Worm (Caenorhabditis elegans) whole organism, L4 larva: ENCODE measurements around the gene pak-2.
A peak's percentile ranks its signal among the peaks of the same experiment; 100 is the strongest.

Source experiments
- R02D3.7 ChIP-seq: fragments of 150-350 bp; sonication (generic microtip); optimal IDR thresholded peaks from 3 replicates; lab custom pipeline; 2014; ENCODE audit warnings: missing biosample characterization, missing genetic modification characterization
- Y48G9A.11 ChIP-seq: fragments of 200-800 bp; sonication (Bioruptor generic); IDR thresholded peaks from 2 replicates; pipeline ENCODE4 v1.3.6; 2022; ENCODE audit warnings: missing genetic modification reagents, missing genetic modification characterization, missing compliant biosample characterization
- Y75B8A.6 ChIP-seq: fragments of 200-800 bp; sonication (Bioruptor generic); IDR thresholded peaks from 2 replicates; pipeline ENCODE4 v1.3.6; 2022; ENCODE audit warnings: missing genetic modification reagents, missing genetic modification characterization, missing compliant biosample characterization
- aha-1 ChIP-seq: fragments of 150-350 bp; peaks from one replicate; lab custom pipeline; 2014; ENCODE audit warnings: missing biosample characterization, missing genetic modification characterization
- aly-2 ChIP-seq: sonication (generic microtip); optimal IDR thresholded peaks from 2 replicates; lab custom pipeline; 2018; ENCODE audit warnings: missing biosample characterization, missing genetic modification characterization
- arid-1 ChIP-seq: fragments of 200-800 bp; sonication (Bioruptor generic); conservative IDR thresholded peaks from 2 replicates; pipeline ENCODE4 v1.3.6; 2022; ENCODE audit warnings: missing genetic modification reagents, missing genetic modification characterization, missing compliant biosample characterization
- attf-4 ChIP-seq: sonication (generic microtip); optimal IDR thresholded peaks from 3 replicates; lab custom pipeline; 2017; ENCODE audit warnings: missing biosample characterization, missing genetic modification characterization
- ceh-28 ChIP-seq: fragments of 150-350 bp; optimal IDR thresholded peaks from 2 replicates; lab custom pipeline; 2014; ENCODE audit warnings: missing biosample characterization, missing genetic modification reagents, missing genetic modification characterization
- ceh-44 ChIP-seq: fragments of 200-800 bp; sonication (Bioruptor generic); IDR thresholded peaks from 2 replicates; pipeline ENCODE4 v1.3.6; 2022; ENCODE audit warnings: missing genetic modification reagents, missing genetic modification characterization, missing compliant biosample characterization
- ceh-62 ChIP-seq: sonication (generic microtip); optimal IDR thresholded peaks from 2 replicates; lab custom pipeline; 2017; ENCODE audit warnings: missing biosample characterization, missing genetic modification characterization
- ces-1 ChIP-seq: fragments of 150-350 bp; sonication (generic microtip); optimal IDR thresholded peaks from 4 replicates; lab custom pipeline; 2014; ENCODE audit warnings: missing biosample characterization, missing genetic modification reagents, missing genetic modification characterization
- cey-2 ChIP-seq: sonication (generic microtip); optimal IDR thresholded peaks from 3 replicates; lab custom pipeline; 2017; ENCODE audit warnings: missing genetic modification characterization, mild to moderate bottlenecking, missing compliant biosample characterization, antibody characterized with exemption, borderline replicate concordance; ENCODE audit not compliant: insufficient read depth
- ctbp-1 ChIP-seq: fragments of 200-800 bp; sonication (Bioruptor generic); IDR thresholded peaks from 2 replicates; pipeline ENCODE4 v1.3.6; 2022; ENCODE audit warnings: missing genetic modification reagents, missing genetic modification characterization, missing compliant biosample characterization
- daf-16 ChIP-seq, 3 experiments: sonication (generic microtip); optimal IDR thresholded peaks; 2 replicates each; lab custom pipeline; 2016 to 2017; ENCODE audit warnings: missing genetic modification characterization in 3 of 3, missing genetic modification reagents in 3 of 3, mild to moderate bottlenecking in 2 of 3, missing compliant biosample characterization in 2 of 3, missing biosample characterization in 1 of 3, moderate library complexity in 1 of 3
- dpl-1 ChIP-seq: fragments of 150-350 bp; optimal IDR thresholded peaks from 2 replicates; lab custom pipeline; 2014; ENCODE audit warnings: missing biosample characterization, missing genetic modification reagents, missing genetic modification characterization
- dve-1 ChIP-seq: sonication (generic microtip); optimal IDR thresholded peaks from 2 replicates; lab custom pipeline; 2017; ENCODE audit warnings: antibody characterized with exemption, mild to moderate bottlenecking, missing genetic modification characterization, missing compliant biosample characterization; ENCODE audit not compliant: insufficient read depth
- egl-27 ChIP-seq: sonication (generic microtip); optimal IDR thresholded peaks from 3 replicates; lab custom pipeline; 2017; ENCODE audit warnings: missing biosample characterization, missing genetic modification reagents, missing genetic modification characterization
- fos-1 ChIP-seq: fragments of 150-350 bp; optimal IDR thresholded peaks from 2 replicates; lab custom pipeline; 2014; ENCODE audit warnings: missing biosample characterization, missing genetic modification characterization
- gei-8 ChIP-seq: fragments of 200-800 bp; sonication (Bioruptor generic); optimal IDR thresholded peaks from 2 replicates; lab custom pipeline; 2018; ENCODE audit warnings: mild to moderate bottlenecking, missing genetic modification characterization, missing compliant biosample characterization
- hif-1 ChIP-seq, 2 experiments: sonication (generic microtip); optimal IDR thresholded peaks; 2 replicates each; lab custom pipeline; 2016 to 2017; ENCODE audit warnings: missing compliant biosample characterization in 2 of 2, missing genetic modification characterization in 2 of 2, missing genetic modification reagents in 2 of 2, missing genotype in 2 of 2, mild to moderate bottlenecking in 1 of 2
- hlh-11 ChIP-seq: fragments of 200-800 bp; sonication (Bioruptor generic); optimal IDR thresholded peaks from 2 replicates; lab custom pipeline; 2018; ENCODE audit warnings: mild to moderate bottlenecking, missing genetic modification characterization, missing compliant biosample characterization
- hlh-30 ChIP-seq: sonication (generic microtip); optimal IDR thresholded peaks from 2 replicates; lab custom pipeline; 2017; ENCODE audit warnings: antibody characterized with exemption, mild to moderate bottlenecking, missing genetic modification characterization, missing compliant biosample characterization; ENCODE audit not compliant: insufficient read depth
- hmg-1.1 ChIP-seq: fragments of 200-800 bp; sonication (Bioruptor generic); IDR thresholded peaks from 2 replicates; pipeline ENCODE4 v1.3.6; 2022; ENCODE audit warnings: missing genetic modification reagents, missing genetic modification characterization, missing compliant biosample characterization
- lin-13 ChIP-seq: fragments of 150-350 bp; optimal IDR thresholded peaks from 2 replicates; lab custom pipeline; 2014; ENCODE audit warnings: missing biosample characterization, missing genetic modification reagents, missing genetic modification characterization
- lin-29 ChIP-seq: fragments of 200-800 bp; sonication (Bioruptor generic); IDR thresholded peaks from 2 replicates; pipeline ENCODE4 v1.3.6; 2022; ENCODE audit warnings: missing genetic modification reagents, missing genetic modification characterization, missing compliant biosample characterization
- lin-39 ChIP-seq: fragments of 150-350 bp; optimal IDR thresholded peaks from 2 replicates; lab custom pipeline; 2014; ENCODE audit warnings: missing biosample characterization, missing genetic modification reagents, missing genetic modification characterization
- lir-3 ChIP-seq: sonication (generic microtip); optimal IDR thresholded peaks from 2 replicates; lab custom pipeline; 2016; ENCODE audit warnings: mild to moderate bottlenecking, missing genetic modification characterization, missing compliant biosample characterization
- madf-9 ChIP-seq: fragments of 200-800 bp; sonication (Bioruptor generic); conservative IDR thresholded peaks from 2 replicates; pipeline ENCODE4 v1.3.6; 2022; ENCODE audit warnings: missing genetic modification reagents, missing genetic modification characterization, missing compliant biosample characterization
- mep-1 ChIP-seq: fragments of 150-350 bp; sonication (generic microtip); optimal IDR thresholded peaks from 3 replicates; lab custom pipeline; 2014; ENCODE audit warnings: missing biosample characterization, missing genetic modification characterization
- nhr-10 ChIP-seq: fragments of 150-350 bp; optimal IDR thresholded peaks from 2 replicates; lab custom pipeline; 2014; ENCODE audit warnings: missing biosample characterization, missing genetic modification characterization
- nhr-102 ChIP-seq: sonication (generic microtip); optimal IDR thresholded peaks from 2 replicates; lab custom pipeline; 2016; ENCODE audit warnings: mild to moderate bottlenecking, missing genetic modification characterization, moderate library complexity, missing compliant biosample characterization
- nhr-11 ChIP-seq: fragments of 150-350 bp; optimal IDR thresholded peaks from 2 replicates; lab custom pipeline; 2014; ENCODE audit warnings: missing biosample characterization, missing genetic modification characterization
- nhr-111 ChIP-seq: fragments of 200-800 bp; sonication (Bioruptor generic); optimal IDR thresholded peaks from 2 replicates; lab custom pipeline; 2018; ENCODE audit warnings: mild to moderate bottlenecking, missing genetic modification characterization, missing compliant biosample characterization
- nhr-237 ChIP-seq: sonication (generic microtip); optimal IDR thresholded peaks from 2 replicates; lab custom pipeline; 2017; ENCODE audit warnings: missing biosample characterization, missing genetic modification characterization
- nhr-25 ChIP-seq: sonication (generic microtip); optimal IDR thresholded peaks from 2 replicates; lab custom pipeline; 2017; ENCODE audit warnings: missing genetic modification characterization, mild to moderate bottlenecking, missing compliant biosample characterization, antibody characterized with exemption, moderate library complexity, borderline replicate concordance; ENCODE audit not compliant: insufficient read depth
- nhr-28 ChIP-seq: fragments of 150-350 bp; optimal IDR thresholded peaks from 2 replicates; lab custom pipeline; 2014; ENCODE audit warnings: missing biosample characterization, missing genetic modification characterization
- nhr-41 ChIP-seq: fragments of 200-800 bp; sonication (Bioruptor generic); IDR thresholded peaks from 2 replicates; pipeline ENCODE4 v1.3.6; 2022; ENCODE audit warnings: missing genetic modification reagents, missing genetic modification characterization, missing compliant biosample characterization
- nhr-48 ChIP-seq: sonication (generic microtip); optimal IDR thresholded peaks from 2 replicates; lab custom pipeline; 2016; ENCODE audit warnings: mild to moderate bottlenecking, missing genetic modification characterization, missing compliant biosample characterization
- nhr-77 ChIP-seq: fragments of 150-350 bp; optimal IDR thresholded peaks from 2 replicates; lab custom pipeline; 2014; ENCODE audit warnings: missing biosample characterization, missing genetic modification characterization
- pha-4 ChIP-seq, 2 experiments: fragments of 150-350 bp in 1 of 2; fragments of 200-800 bp in 1 of 2; sonication (Bioruptor generic) in 1 of 2; IDR thresholded peaks in 1 of 2; optimal IDR thresholded peaks in 1 of 2; 2 replicates each; pipeline versions ENCODE4 v1.3.6 to Lab custom; 2014 to 2022; ENCODE audit warnings: missing genetic modification characterization in 2 of 2, missing genetic modification reagents in 2 of 2, missing biosample characterization in 1 of 2, missing compliant biosample characterization in 1 of 2
- sdz-12 ChIP-seq: fragments of 200-800 bp; sonication (Bioruptor generic); optimal IDR thresholded peaks from 2 replicates; lab custom pipeline; 2018; ENCODE audit warnings: mild to moderate bottlenecking, missing genetic modification characterization, missing compliant biosample characterization
- set-16 ChIP-seq: fragments of 200-800 bp; sonication (Bioruptor generic); IDR thresholded peaks from 2 replicates; pipeline ENCODE4 v1.3.6; 2022; ENCODE audit warnings: missing genetic modification reagents, missing genetic modification characterization, missing compliant biosample characterization
- snpc-1.2 ChIP-seq: fragments of 200-800 bp; sonication (Bioruptor generic); IDR thresholded peaks from 2 replicates; pipeline ENCODE4 v1.3.6; 2022; ENCODE audit warnings: missing genetic modification reagents, missing genetic modification characterization, missing compliant biosample characterization
- tag-97 ChIP-seq: fragments of 200-800 bp; sonication (Bioruptor generic); IDR thresholded peaks from 2 replicates; pipeline ENCODE4 v1.3.6; 2022; ENCODE audit warnings: missing genetic modification characterization, missing compliant biosample characterization
- tra-1 ChIP-seq: fragments of 200-800 bp; sonication (Bioruptor generic); IDR thresholded peaks from 2 replicates; pipeline ENCODE4 v1.3.6; 2022; ENCODE audit warnings: missing genetic modification reagents, missing genetic modification characterization, missing compliant biosample characterization
- unc-62 ChIP-seq, 3 experiments: fragments of 150-350 bp in 1 of 3; sonication (generic microtip); optimal IDR thresholded peaks in 2 of 3; peaks in 1 of 3; 1 replicate in 1 of 3; 2 replicates in 2 of 3; lab custom pipeline; 2014 to 2017; ENCODE audit warnings: missing biosample characterization in 3 of 3, missing genetic modification characterization in 3 of 3, missing genetic modification reagents in 3 of 3, missing genotype in 1 of 3
- vab-7 ChIP-seq: fragments of 200-800 bp; sonication (Bioruptor generic); IDR thresholded peaks from 2 replicates; pipeline ENCODE4 v1.3.6; 2022; ENCODE audit warnings: missing genetic modification reagents, missing genetic modification characterization, missing compliant biosample characterization
- zfp-3 ChIP-seq: fragments of 200-800 bp; sonication (Bioruptor generic); conservative IDR thresholded peaks from 2 replicates; pipeline ENCODE4 v1.3.6; 2022; ENCODE audit warnings: missing genetic modification reagents, missing genetic modification characterization, missing compliant biosample characterization
- zip-2 ChIP-seq: fragments of 150-350 bp; optimal IDR thresholded peaks from 2 replicates; lab custom pipeline; 2014; ENCODE audit warnings: missing biosample characterization, missing genetic modification characterization
- ztf-7 ChIP-seq: fragments of 150-350 bp; optimal IDR thresholded peaks from 2 replicates; lab custom pipeline; 2014; ENCODE audit warnings: missing biosample characterization, missing genetic modification characterization

pak-2 gene

DNA sequence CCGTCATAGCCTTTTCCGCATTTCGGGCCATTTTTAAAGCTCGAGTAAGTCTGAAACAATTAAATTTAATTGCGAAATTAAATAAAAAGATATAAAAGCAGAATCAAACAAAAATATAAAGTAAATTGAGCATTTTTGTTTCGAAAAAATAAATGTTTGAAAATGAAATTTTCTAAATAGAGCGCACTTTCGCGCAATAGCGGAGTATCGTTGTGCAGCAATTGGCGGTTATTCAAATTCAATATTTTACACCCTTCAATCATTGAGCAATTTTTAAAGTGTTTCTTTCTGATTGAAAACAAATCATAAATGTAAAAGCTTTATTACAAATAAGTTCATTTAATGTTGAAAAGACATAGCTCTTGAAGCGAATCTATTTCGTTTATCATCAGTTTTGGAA is 38.6 kb downstream of the pak-2 start, which contains the start of gene isy-1 (continued):
- no peak for TF ChIP-seq sdz-12
- no peak for TF ChIP-seq ceh-28 (tag; lab: Kevin White, UChicago)
- no peak for TF ChIP-seq nhr-41 (GFP tag; lab: Robert Waterston, UW)
- peak; percentile 60 for TF ChIP-seq nhr-77 (tag; lab: Kevin White, UChicago)
- TF ChIP-seq R02D3.7 (tag; lab: Kevin White, UChicago) = no peak
- no peak for TF ChIP-seq gei-8
- peak; percentile 32 for TF ChIP-seq ces-1 (GFP tag; lab: Kevin White, UChicago)
- no peak for TF ChIP-seq zfp-3 (GFP tag; lab: Robert Waterston, UW)
- TF ChIP-seq nhr-237 (tag; lab: Kevin White, UChicago) = no peak
- no peak for TF ChIP-seq aha-1 (tag; lab: Kevin White, UChicago)
- no peak for TF ChIP-seq arid-1 (GFP tag; lab: Robert Waterston, UW)
- no peak for TF ChIP-seq mep-1 (tag; lab: Kevin White, UChicago)
- TF ChIP-seq hlh-11 (tag; lab: Kevin White, UChicago) = no peak
- TF ChIP-seq nhr-28 (tag; lab: Kevin White, UChicago) = peak; percentile 53
- TF ChIP-seq nhr-25 (tag; lab: Kevin White, UChicago) = no peak
- TF ChIP-seq lir-3 (tag; lab: Kevin White, UChicago) = no peak
- peak; percentile 86 for TF ChIP-seq Y48G9A.11 (GFP tag; lab: Robert Waterston, UW)
- no peak for TF ChIP-seq aly-2 (tag; lab: Kevin White, UChicago)
- TF ChIP-seq attf-4 = no peak
- no peak for TF ChIP-seq pha-4 (GFP tag; IDR thresholded peaks at IDR 0.05; lab: Robert Waterston, UW)
- TF ChIP-seq pha-4 (tag; optimal IDR thresholded peaks at IDR 0.05; lab: Kevin White, UChicago) = peak; percentile 13
- TF ChIP-seq lin-29 (GFP tag; lab: Robert Waterston, UW) = no peak
- TF ChIP-seq fos-1 = no peak
- no peak for TF ChIP-seq lin-13
- TF ChIP-seq daf-16 (GFP tag; optimal IDR thresholded peaks at IDR 0.05; lab: Kevin White, UChicago) = no peak
- peak; percentile 19 for TF ChIP-seq daf-16 (tag; optimal IDR thresholded peaks at IDR 0.05; lab: Kevin White, UChicago)
- no peak for TF ChIP-seq lin-39
- TF ChIP-seq snpc-1.2 (GFP tag; lab: Robert Waterston, UW) = no peak
- TF ChIP-seq ctbp-1 = no peak
- no peak for TF ChIP-seq nhr-111
- TF ChIP-seq dpl-1 (GFP tag; lab: Kevin White, UChicago) = peak; percentile 94
- TF ChIP-seq ztf-7 (tag; lab: Kevin White, UChicago) = no peak
- no peak for TF ChIP-seq tra-1 (GFP tag; lab: Robert Waterston, UW)
- TF ChIP-seq madf-9 (GFP tag; lab: Robert Waterston, UW) = no peak
- TF ChIP-seq nhr-48 (tag; lab: Kevin White, UChicago) = no peak
- TF ChIP-seq hif-1 (tag; optimal IDR thresholded peaks at IDR 0.05; lab: Kevin White, UChicago) = no peak
- no peak for TF ChIP-seq cey-2
- TF ChIP-seq unc-62 (GFP tag; optimal IDR thresholded peaks at IDR 0.05 in 1 of 2; lab: Kevin White, UChicago) = no peak
- TF ChIP-seq unc-62 (tag; optimal IDR thresholded peaks at IDR 0.05; lab: Kevin White, UChicago) = no peak
- no peak for TF ChIP-seq Y75B8A.6 (GFP tag; lab: Robert Waterston, UW)
- TF ChIP-seq dve-1 (tag; lab: Kevin White, UChicago) = no peak
- TF ChIP-seq vab-7 (GFP tag; lab: Robert Waterston, UW) = no peak
- TF ChIP-seq egl-27 (tag; lab: Kevin White, UChicago) = no peak
- 0 out of 2 replicates have a peak, but pooled peaks have one; percentile 18 for TF ChIP-seq hmg-1.1 (GFP tag; lab: Robert Waterston, UW)
- no peak for TF ChIP-seq ceh-62 (tag; lab: Kevin White, UChicago)
- TF ChIP-seq tag-97 (GFP tag; lab: Robert Waterston, UW) = no peak
- no peak for TF ChIP-seq zip-2 (tag; lab: Kevin White, UChicago)
- TF ChIP-seq ceh-44 (GFP tag; lab: Robert Waterston, UW) = no peak
- peak; percentile 54 for TF ChIP-seq hlh-30 (tag; lab: Kevin White, UChicago)
- no peak for TF ChIP-seq nhr-11 (tag; lab: Kevin White, UChicago)
- no peak for TF ChIP-seq nhr-102 (tag; lab: Kevin White, UChicago)
- TF ChIP-seq nhr-10 (tag; lab: Kevin White, UChicago) = no peak
- TF ChIP-seq set-16 = no peak
